Worm (Caenorhabditis elegans) whole organism, midembryonic: Measurements from ENCODE around the gene D2023.6.

ENCODE experiments used
- T22C8.4 ChIP-seq: fragments of 200-800 bp; sonication (Bioruptor generic); IDR thresholded peaks from 2 replicates; pipeline ENCODE4 v1.3.6; 2022; ENCODE audit warnings: missing genetic modification characterization, missing compliant biosample characterization
- flt-1 ChIP-seq: fragments of 200-800 bp; sonication (Bioruptor generic); IDR thresholded peaks from 2 replicates; pipeline ENCODE4 v1.3.6; 2022; ENCODE audit warnings: missing genetic modification characterization, missing compliant biosample characterization
- klf-2 ChIP-seq: fragments of 200-800 bp; sonication (Bioruptor generic); conservative IDR thresholded peaks from 2 replicates; pipeline ENCODE4 v1.3.6; 2022; ENCODE audit warnings: missing genetic modification reagents, missing genetic modification characterization, missing compliant biosample characterization
- med-1 ChIP-seq: sonication (generic microtip); optimal IDR thresholded peaks from 2 replicates; lab custom pipeline; 2017; ENCODE audit warnings: missing genetic modification characterization, mild to moderate bottlenecking, missing compliant biosample characterization, antibody characterized with exemption, missing genetic modification reagents; ENCODE audit not compliant: insufficient read depth
- ztf-23 ChIP-seq: fragments of 200-800 bp; sonication (Bioruptor generic); IDR thresholded peaks from 2 replicates; pipeline ENCODE4 v1.3.6; 2022; ENCODE audit warnings: missing genetic modification reagents, missing genetic modification characterization, missing compliant biosample characterization
- ztf-29 ChIP-seq: fragments of 200-800 bp; sonication (Bioruptor generic); IDR thresholded peaks from 2 replicates; pipeline ENCODE4 v1.3.6; 2022; ENCODE audit warnings: missing genetic modification reagents, missing genetic modification characterization, missing compliant biosample characterization

DNA sequence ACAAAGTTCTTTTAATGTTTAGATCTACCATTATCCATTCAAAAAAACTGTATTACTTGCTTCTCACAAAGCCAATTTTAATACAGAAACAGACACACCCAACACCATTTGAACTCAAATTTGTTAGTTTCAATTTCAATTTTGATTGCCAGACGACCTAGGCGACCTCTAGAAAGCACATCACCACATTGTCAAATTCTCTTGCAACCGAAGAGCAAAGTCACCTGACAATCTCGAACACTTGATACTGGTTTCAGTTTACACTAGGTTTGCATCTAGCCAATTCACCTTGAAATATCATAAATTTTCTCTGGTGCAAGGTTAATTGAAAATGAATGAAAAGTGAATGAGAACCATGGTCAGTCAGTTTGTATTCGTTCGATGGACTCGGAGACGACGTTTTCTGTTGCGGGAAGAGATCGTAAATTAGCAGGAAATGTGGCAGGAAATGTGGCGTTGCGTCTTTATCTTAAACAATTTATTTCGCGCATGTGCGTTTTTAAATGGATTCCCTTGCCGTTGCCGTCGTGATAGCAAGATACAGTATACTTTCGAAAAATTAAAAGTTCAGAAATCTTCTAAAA is 29.8 kb upstream of the D2023.6 start:
- TF ChIP-seq klf-2 (GFP tag; lab: Robert Waterston, UW) (no peak), T22C8.4 (no peak), flt-1 (GFP tag; lab: Robert Waterston, UW) (no peak), ztf-29 (GFP tag; lab: Robert Waterston, UW) (no peak), ztf-23 (GFP tag; lab: Robert Waterston, UW) (no peak), med-1 (GFP tag; lab: Kevin White, UChicago) (no peak)
